Fruit fly (Drosophila melanogaster): Measurements from ENCODE around the gene Saf6.
A peak's percentile ranks its signal among the peaks of the same experiment; 100 is the strongest.

The Saf6 gene

dm6 chr2L:825768-826263 lies 10.1 kb upstream of the Saf6 start, which contains the start of the genes CG3862 and dock (continued):
- TF ChIP-seq CG9932 (GFP tag; IDR thresholded peaks at IDR 0.05) = peak; percentile 86
- TF ChIP-seq Xbp1 (GFP tag; optimal IDR thresholded peaks at IDR 0.05) = peak; percentile 50
- peak; percentile 62 for TF ChIP-seq D (optimal IDR thresholded peaks at IDR 0.05)
- TF ChIP-seq D (GFP tag; optimal IDR thresholded peaks at IDR 0.05) = no peak
- TF ChIP-seq pzg (GFP tag; optimal IDR thresholded peaks at IDR 0.05) = peak; percentile 98
- no peak for TF ChIP-seq Kr (GFP tag; optimal IDR thresholded peaks at IDR 0.05)
- TF ChIP-seq vfl (GFP tag; optimal IDR thresholded peaks at IDR 0.05) = peak; percentile 52
- peak; percentile 36 for TF ChIP-seq Dek (tag; optimal IDR thresholded peaks at IDR 0.05)
- TF ChIP-seq pum (GFP tag; optimal IDR thresholded peaks at IDR 0.05) = peak; percentile 63
- peak; percentile 28; the same call in 1 of the 2 replicates for TF ChIP-seq lmd (GFP tag; IDR thresholded peaks at IDR 0.05)
- peak; percentile 33; the same call in 1 of the 3 replicates for TF ChIP-seq H15 (GFP tag; IDR thresholded peaks at IDR 0.05)
- no peak for TF ChIP-seq ab (GFP tag; optimal IDR thresholded peaks at IDR 0.05)
- peak; percentile 45 for TF ChIP-seq CG4424 (GFP tag; optimal IDR thresholded peaks at IDR 0.05)
- TF ChIP-seq Drgx (GFP tag; IDR thresholded peaks at IDR 0.05) = no peak
- no peak for TF ChIP-seq cwo (GFP tag; optimal IDR thresholded peaks at IDR 0.05)
- peak; percentile 29; the same call in 1 of the 2 replicates for TF ChIP-seq CG31441 (GFP tag; IDR thresholded peaks at IDR 0.05)
- peak; percentile 88 for TF ChIP-seq sna (GFP tag; IDR thresholded peaks at IDR 0.05; ENCODE audit: partially characterized antibody)
- no peak for TF ChIP-seq eve (GFP tag; optimal IDR thresholded peaks at IDR 0.05)
- peak; percentile 66 for TF ChIP-seq dm (GFP tag; optimal IDR thresholded peaks at IDR 0.05)
- TF ChIP-seq sr (GFP tag; IDR thresholded peaks at IDR 0.05) = no peak
- TF ChIP-seq CG1233 (GFP tag; optimal IDR thresholded peaks at IDR 0.05) = peak; percentile 43
- peak; percentile 54 to 71 for TF ChIP-seq dpn (GFP tag; optimal IDR thresholded peaks at IDR 0.05)
- TF ChIP-seq zen (tag; optimal IDR thresholded peaks at IDR 0.05) = peak; percentile 75
- peak; percentile 74 for TF ChIP-seq CG2120 (GFP tag; optimal IDR thresholded peaks at IDR 0.05)
- TF ChIP-seq CG2129 (GFP tag; IDR thresholded peaks at IDR 0.05; ENCODE audit: partially characterized antibody) = peak; percentile 71
- TF ChIP-seq CG7928 (GFP tag; optimal IDR thresholded peaks at IDR 0.05) = peak; percentile 88
- TF ChIP-seq CG8924 (tag; optimal IDR thresholded peaks at IDR 0.05) = peak; percentile 64
- peak; percentile 24 for TF ChIP-seq da (GFP tag; optimal IDR thresholded peaks at IDR 0.05)
- peak; percentile 82 for TF ChIP-seq her (GFP tag; optimal IDR thresholded peaks at IDR 0.05)
- TF ChIP-seq sc (optimal IDR thresholded peaks at IDR 0.05) = no peak
- no peak for TF ChIP-seq sc (GFP tag; optimal IDR thresholded peaks at IDR 0.05)
- peak; percentile 77 for TF ChIP-seq CG11456 (GFP tag; IDR thresholded peaks at IDR 0.05)
- peak; percentile 12 for TF ChIP-seq pfk (GFP tag; optimal IDR thresholded peaks at IDR 0.05)
- peak; percentile 32 for TF ChIP-seq CoRest (tag; optimal IDR thresholded peaks at IDR 0.05)
- 0 out of 2 replicates have a peak, but pooled peaks have one; percentile 15 for TF ChIP-seq CG32767 (GFP tag; IDR thresholded peaks at IDR 0.05)
- peak; percentile 58 for TF ChIP-seq tin (GFP tag; optimal IDR thresholded peaks at IDR 0.05)
- no peak for TF ChIP-seq CG3838 (GFP tag; optimal IDR thresholded peaks at IDR 0.05)
- TF ChIP-seq CG16863 (GFP tag; optimal IDR thresholded peaks at IDR 0.05) = no peak
- TF ChIP-seq CG5245 (GFP tag; optimal IDR thresholded peaks at IDR 0.05) = peak; percentile 41
- no peak for TF ChIP-seq CG12744 (GFP tag; optimal IDR thresholded peaks at IDR 0.05)
- TF ChIP-seq CG32532 (GFP tag; IDR thresholded peaks at IDR 0.05) = peak; percentile 58
- TF ChIP-seq bigmax (GFP tag; optimal IDR thresholded peaks at IDR 0.05) = peak; percentile 62
- TF ChIP-seq Opbp (GFP tag; IDR thresholded peaks at IDR 0.05; ENCODE audit: partially characterized antibody) = peak; percentile 97
- no peak for TF ChIP-seq Mad (GFP tag; optimal IDR thresholded peaks at IDR 0.05)
- TF ChIP-seq org-1 (GFP tag; optimal IDR thresholded peaks at IDR 0.05) = peak; percentile 0
- TF ChIP-seq CG4730 (GFP tag; IDR thresholded peaks at IDR 0.05) = no peak
- peak; percentile 83 for TF ChIP-seq HmgD (GFP tag; optimal IDR thresholded peaks at IDR 0.05)
- peak; percentile 62; the same call in 1 of the 2 replicates for TF ChIP-seq cas (GFP tag; IDR thresholded peaks at IDR 0.05)
- TF ChIP-seq CG4360 (GFP tag; IDR thresholded peaks at IDR 0.05) = no peak; the same call in 1 of the 2 replicates
- TF ChIP-seq Fer2 (tag; optimal IDR thresholded peaks at IDR 0.05) = no peak
- peak; percentile 19 for TF ChIP-seq shn (GFP tag; optimal IDR thresholded peaks at IDR 0.05)
